Worm (Caenorhabditis elegans): ENCODE data around the gene ugt-59.

The ugt-59 gene

DNA sequence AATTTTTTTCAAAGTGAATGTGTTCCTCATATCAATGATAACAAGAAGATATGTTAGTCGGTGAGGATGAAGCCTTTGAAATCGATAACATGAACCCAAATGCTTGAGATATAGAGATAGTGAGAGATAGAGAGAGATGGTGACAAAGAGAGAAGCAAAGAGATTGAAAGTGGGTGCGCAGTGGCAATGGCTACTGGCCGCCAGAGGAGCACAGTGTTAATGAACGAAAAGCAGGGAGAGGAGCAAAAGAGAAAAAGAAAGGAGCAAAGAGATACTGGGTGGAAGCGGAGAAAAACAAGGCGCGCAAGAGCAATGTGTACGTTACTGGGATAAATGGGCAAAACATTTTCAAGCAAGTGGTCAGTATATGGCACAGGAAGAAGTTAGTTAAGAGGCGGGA lies 15.8 kb upstream of the ugt-59 start:
- peak; percentile 23 for TF ChIP-seq rnt-1 (tag; optimal IDR thresholded peaks at IDR 0.05)
- no peak for TF ChIP-seq sox-2 (GFP tag; IDR thresholded peaks at IDR 0.05)
- peak; percentile 51 for TF ChIP-seq fax-1 (tag; optimal IDR thresholded peaks at IDR 0.05)
- peak; percentile 69 for TF ChIP-seq ceh-18 (tag; optimal IDR thresholded peaks at IDR 0.05)
- TF ChIP-seq unc-55 (GFP tag; optimal IDR thresholded peaks at IDR 0.05), result peak; percentile 40
- TF ChIP-seq lim-6 (tag; optimal IDR thresholded peaks at IDR 0.05), result no peak
- peak; percentile 40 for TF ChIP-seq unc-42 (tag; optimal IDR thresholded peaks at IDR 0.05)
- peak; percentile 67 for TF ChIP-seq nfya-1 (tag; optimal IDR thresholded peaks at IDR 0.05)
- TF ChIP-seq ceh-14 (tag; optimal IDR thresholded peaks at IDR 0.05), result peak; percentile 30
- peak; percentile 43 for TF ChIP-seq F13H6.1 (tag; optimal IDR thresholded peaks at IDR 0.05)
- TF ChIP-seq hlh-6 (tag; optimal IDR thresholded peaks at IDR 0.05), result peak; percentile 12
- no peak for TF ChIP-seq ceh-19 (GFP tag; optimal IDR thresholded peaks at IDR 0.05)
- peak; percentile 75 for TF ChIP-seq ceh-31 (tag; optimal IDR thresholded peaks at IDR 0.05)
- peak; percentile 58 for TF ChIP-seq tbx-2 (tag; optimal IDR thresholded peaks at IDR 0.05)

DNA sequence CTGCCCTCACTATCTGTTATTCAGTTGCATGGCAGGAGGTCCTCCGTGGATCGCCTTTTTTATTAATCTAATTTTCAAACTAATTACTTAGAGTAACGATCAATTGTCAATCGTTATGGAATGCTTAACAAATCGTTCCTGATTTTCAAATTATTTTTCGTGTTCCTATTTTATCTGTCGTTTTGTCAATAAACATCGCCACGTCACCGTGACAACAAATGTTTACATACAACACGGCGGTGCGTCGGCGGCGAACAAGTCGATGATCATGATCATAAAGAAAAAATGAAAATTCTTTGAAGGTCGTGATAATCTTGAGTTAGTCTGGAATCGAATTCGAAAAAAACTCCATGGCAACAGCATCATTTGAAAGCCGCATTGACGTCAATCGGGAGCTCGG lies 14.9 kb upstream of the ugt-59 start:
- TF ChIP-seq nfya-1 (tag; optimal IDR thresholded peaks at IDR 0.05) (no peak), fax-1 (tag; optimal IDR thresholded peaks at IDR 0.05) (no peak)

DNA sequence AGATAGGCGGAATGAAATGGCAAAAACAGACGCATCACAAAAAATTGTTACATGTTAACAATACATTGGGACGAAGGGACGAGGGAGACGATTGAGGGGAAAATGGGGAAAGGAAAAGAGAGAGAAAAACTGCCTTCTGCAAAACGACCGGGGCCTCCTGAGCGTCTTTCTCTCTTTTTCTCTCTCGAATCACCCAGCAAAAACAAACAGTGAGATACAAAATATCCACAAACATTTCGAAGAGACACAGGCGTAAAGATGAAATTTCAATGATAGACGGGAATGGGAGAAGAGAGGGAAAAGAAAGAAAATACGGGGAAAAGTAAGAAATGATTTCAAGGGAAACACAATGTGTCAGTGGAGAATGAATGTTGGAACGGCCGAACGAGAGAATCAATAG lies 14.4 kb upstream of the ugt-59 start:
- TF ChIP-seq mec-3 (tag; optimal IDR thresholded peaks at IDR 0.05; ENCODE audit: borderline replicate concordance), result no peak
- no peak for TF ChIP-seq lin-11 (tag; optimal IDR thresholded peaks at IDR 0.05)
- TF ChIP-seq lim-6 (tag; optimal IDR thresholded peaks at IDR 0.05), result no peak
- TF ChIP-seq pax-1 (tag; optimal IDR thresholded peaks at IDR 0.05), result no peak
- no peak for TF ChIP-seq T23F11.4 (GFP tag; optimal IDR thresholded peaks at IDR 0.05)
- TF ChIP-seq odd-2 (tag; optimal IDR thresholded peaks at IDR 0.05), result no peak
- peak; percentile 8 for TF ChIP-seq nhr-232 (tag; optimal IDR thresholded peaks at IDR 0.05)
- TF ChIP-seq pros-1 (tag; optimal IDR thresholded peaks at IDR 0.05), result peak; percentile 9
- peak; percentile 56 for TF ChIP-seq nfya-1 (tag; optimal IDR thresholded peaks at IDR 0.05)
- TF ChIP-seq zip-5 (tag; optimal IDR thresholded peaks at IDR 0.05), result no peak
- TF ChIP-seq dmd-4 (tag; optimal IDR thresholded peaks at IDR 0.05; ENCODE audit: borderline replicate concordance), result no peak
- TF ChIP-seq rnt-1 (tag; optimal IDR thresholded peaks at IDR 0.05), result no peak
- no peak for TF ChIP-seq eyg-1 (tag; optimal IDR thresholded peaks at IDR 0.05)
- no peak for TF ChIP-seq fax-1 (tag; optimal IDR thresholded peaks at IDR 0.05)
- no peak for TF ChIP-seq ztf-16 (tag; optimal IDR thresholded peaks at IDR 0.05)
- TF ChIP-seq ceh-18 (tag; optimal IDR thresholded peaks at IDR 0.05), result peak; percentile 66
- peak; percentile 56 for TF ChIP-seq tbx-2 (tag; optimal IDR thresholded peaks at IDR 0.05)
- TF ChIP-seq ceh-22 (tag; optimal IDR thresholded peaks at IDR 0.05), result no peak
- no peak for TF ChIP-seq pat-9 (tag; optimal IDR thresholded peaks at IDR 0.05)
- TF ChIP-seq pha-4 (tag; optimal IDR thresholded peaks at IDR 0.05), result no peak
- TF ChIP-seq ceh-2 (tag; optimal IDR thresholded peaks at IDR 0.05), result no peak
- TF ChIP-seq elt-2 (tag; optimal IDR thresholded peaks at IDR 0.05), result no peak
- no peak for TF ChIP-seq gmeb-2 (tag; optimal IDR thresholded peaks at IDR 0.05)
- TF ChIP-seq ceh-31 (tag; optimal IDR thresholded peaks at IDR 0.05), result peak; percentile 30
- TF ChIP-seq C38D4.7 (GFP tag; optimal IDR thresholded peaks at IDR 0.05), result no peak
- TF ChIP-seq ama-1 (optimal IDR thresholded peaks at IDR 0.05), result no peak
- TF ChIP-seq sox-4 (tag; optimal IDR thresholded peaks at IDR 0.05), result no peak
- TF ChIP-seq ets-4 (tag; optimal IDR thresholded peaks at IDR 0.05), result no peak
- TF ChIP-seq dve-1 (tag; optimal IDR thresholded peaks at IDR 0.05), result peak; percentile 0
- no peak for TF ChIP-seq ceh-6 (GFP tag; optimal IDR thresholded peaks at IDR 0.05)
- peak; percentile 53 for TF ChIP-seq unc-55 (GFP tag; optimal IDR thresholded peaks at IDR 0.05)
- TF ChIP-seq ceh-45 (GFP tag; IDR thresholded peaks at IDR 0.05), result no peak
- TF ChIP-seq elt-4 (tag; optimal IDR thresholded peaks at IDR 0.05), result no peak
- TF ChIP-seq tbx-7 (tag; optimal IDR thresholded peaks at IDR 0.05), result no peak
- no peak for TF ChIP-seq unc-86 (tag; optimal IDR thresholded peaks at IDR 0.05)
- no peak for TF ChIP-seq hlh-15 (tag; optimal IDR thresholded peaks at IDR 0.05)
- TF ChIP-seq che-1 (tag; optimal IDR thresholded peaks at IDR 0.05), result no peak
- TF ChIP-seq ceh-19 (GFP tag; optimal IDR thresholded peaks at IDR 0.05), result no peak
- no peak for TF ChIP-seq ref-2 (tag; optimal IDR thresholded peaks at IDR 0.05)

All from whole organism, late embryonic.